Worm (Caenorhabditis elegans): ENCODE data around the gene orc-2.

ce11 chrII:10914366-10914765, 40.6 kb downstream of the orc-2 start, which contains the start of gene F44F4.15:
- TF ChIP-seq dmd-4 (tag; optimal IDR thresholded peaks at IDR 0.05) (no peak), peb-1 (tag; optimal IDR thresholded peaks at IDR 0.05) (no peak), crh-2 (tag; optimal IDR thresholded peaks at IDR 0.05) (no peak), lin-39 (tag; optimal IDR thresholded peaks at IDR 0.05) (no peak), nhr-25 (tag; optimal IDR thresholded peaks at IDR 0.05) (no peak)
